Worm (Caenorhabditis elegans) whole organism, L4 larva: ENCODE data around the gene srb-1.

ENCODE experiments used
- F26F4.8 ChIP-seq: fragments of 200-800 bp; sonication (Bioruptor generic); conservative IDR thresholded peaks from 2 replicates; pipeline ENCODE4 v1.3.6; 2022; ENCODE audit warnings: missing genetic modification characterization, missing compliant biosample characterization
- F44E2.7 ChIP-seq: fragments of 200-800 bp; sonication (Bioruptor generic); IDR thresholded peaks from 2 replicates; pipeline ENCODE4 v2.1.2; 2022; ENCODE audit warnings: missing genetic modification characterization, missing compliant biosample characterization
- F49E8.2 ChIP-seq: sonication (generic microtip); optimal IDR thresholded peaks from 2 replicates; lab custom pipeline; 2016; ENCODE audit warnings: missing compliant biosample characterization, mild to moderate bottlenecking, missing genetic modification characterization, borderline replicate concordance
- T26A8.4 ChIP-seq: fragments of 200-800 bp; sonication (Bioruptor generic); IDR thresholded peaks from 2 replicates; pipeline ENCODE4 v1.3.6; 2022; ENCODE audit warnings: missing genetic modification characterization, missing compliant biosample characterization
- Y75B8A.6 ChIP-seq: fragments of 200-800 bp; sonication (Bioruptor generic); IDR thresholded peaks from 2 replicates; pipeline ENCODE4 v1.3.6; 2022; ENCODE audit warnings: missing genetic modification reagents, missing genetic modification characterization, missing compliant biosample characterization
- ZK546.5 ChIP-seq, 2 experiments: sonication (generic microtip); optimal IDR thresholded peaks; 2 replicates each; lab custom pipeline; 2017; ENCODE audit warnings: missing biosample characterization in 2 of 2, missing genetic modification characterization in 2 of 2
- aly-2 ChIP-seq: sonication (generic microtip); optimal IDR thresholded peaks from 2 replicates; lab custom pipeline; 2018; ENCODE audit warnings: missing biosample characterization, missing genetic modification characterization
- arid-1 ChIP-seq: fragments of 200-800 bp; sonication (Bioruptor generic); conservative IDR thresholded peaks from 2 replicates; pipeline ENCODE4 v1.3.6; 2022; ENCODE audit warnings: missing genetic modification reagents, missing genetic modification characterization, missing compliant biosample characterization
- ceh-20 ChIP-seq: fragments of 200-800 bp; sonication (Bioruptor generic); IDR thresholded peaks from 2 replicates; pipeline ENCODE4 v1.3.6; 2022; ENCODE audit warnings: missing genetic modification reagents, missing genetic modification characterization, missing compliant biosample characterization
- ceh-32 ChIP-seq: sonication (generic microtip); optimal IDR thresholded peaks from 2 replicates; lab custom pipeline; 2016; ENCODE audit warnings: mild to moderate bottlenecking, missing genetic modification characterization, missing compliant biosample characterization; ENCODE audit not compliant: poor library complexity
- ceh-44 ChIP-seq: fragments of 200-800 bp; sonication (Bioruptor generic); IDR thresholded peaks from 2 replicates; pipeline ENCODE4 v1.3.6; 2022; ENCODE audit warnings: missing genetic modification reagents, missing genetic modification characterization, missing compliant biosample characterization
- ceh-82 ChIP-seq: sonication (generic microtip); optimal IDR thresholded peaks from 2 replicates; lab custom pipeline; 2017; ENCODE audit warnings: missing biosample characterization, missing genetic modification characterization
- cey-2 ChIP-seq: sonication (generic microtip); optimal IDR thresholded peaks from 3 replicates; lab custom pipeline; 2017; ENCODE audit warnings: missing genetic modification characterization, mild to moderate bottlenecking, missing compliant biosample characterization, antibody characterized with exemption, borderline replicate concordance; ENCODE audit not compliant: insufficient read depth
- ctbp-1 ChIP-seq: fragments of 200-800 bp; sonication (Bioruptor generic); IDR thresholded peaks from 2 replicates; pipeline ENCODE4 v1.3.6; 2022; ENCODE audit warnings: missing genetic modification reagents, missing genetic modification characterization, missing compliant biosample characterization
- daf-16 ChIP-seq, 3 experiments: sonication (generic microtip); optimal IDR thresholded peaks; 2 replicates each; lab custom pipeline; 2016 to 2017; ENCODE audit warnings: missing genetic modification characterization in 3 of 3, missing genetic modification reagents in 3 of 3, mild to moderate bottlenecking in 2 of 3, missing compliant biosample characterization in 2 of 3, missing biosample characterization in 1 of 3, moderate library complexity in 1 of 3
- dmd-6 ChIP-seq: fragments of 200-800 bp; sonication (Bioruptor generic); IDR thresholded peaks from 2 replicates; pipeline ENCODE4 v1.3.6; 2022; ENCODE audit warnings: missing genetic modification reagents, missing genetic modification characterization, missing compliant biosample characterization
- dmd-8 ChIP-seq: fragments of 200-800 bp; sonication (Bioruptor generic); IDR thresholded peaks from 2 replicates; pipeline ENCODE4 v1.3.6; 2022; ENCODE audit warnings: missing genetic modification characterization, missing compliant biosample characterization
- dmd-9 ChIP-seq: fragments of 200-800 bp; sonication (Bioruptor generic); IDR thresholded peaks from 2 replicates; pipeline ENCODE4 v1.3.6; 2022; ENCODE audit warnings: missing genetic modification reagents, missing genetic modification characterization, missing compliant biosample characterization
- duxl-1 ChIP-seq: sonication (generic microtip); optimal IDR thresholded peaks from 2 replicates; lab custom pipeline; 2016; ENCODE audit warnings: mild to moderate bottlenecking, missing genetic modification characterization, moderate library complexity, missing compliant biosample characterization; ENCODE audit not compliant: poor library complexity
- gei-8 ChIP-seq: fragments of 200-800 bp; sonication (Bioruptor generic); optimal IDR thresholded peaks from 2 replicates; lab custom pipeline; 2018; ENCODE audit warnings: mild to moderate bottlenecking, missing genetic modification characterization, missing compliant biosample characterization
- hif-1 ChIP-seq, 2 experiments: sonication (generic microtip); optimal IDR thresholded peaks; 2 replicates each; lab custom pipeline; 2016 to 2017; ENCODE audit warnings: missing compliant biosample characterization in 2 of 2, missing genetic modification characterization in 2 of 2, missing genetic modification reagents in 2 of 2, missing genotype in 2 of 2, mild to moderate bottlenecking in 1 of 2
- hlh-30 ChIP-seq: sonication (generic microtip); optimal IDR thresholded peaks from 2 replicates; lab custom pipeline; 2017; ENCODE audit warnings: antibody characterized with exemption, mild to moderate bottlenecking, missing genetic modification characterization, missing compliant biosample characterization; ENCODE audit not compliant: insufficient read depth
- jun-1 ChIP-seq: fragments of 150-350 bp; optimal IDR thresholded peaks from 2 replicates; lab custom pipeline; 2014; ENCODE audit warnings: missing biosample characterization, missing genetic modification reagents, missing genetic modification characterization
- lim-7 ChIP-seq: fragments of 200-800 bp; sonication (Bioruptor generic); IDR thresholded peaks from 2 replicates; pipeline ENCODE4 v1.3.6; 2022; ENCODE audit warnings: missing genetic modification characterization, missing compliant biosample characterization
- lin-13 ChIP-seq: fragments of 150-350 bp; optimal IDR thresholded peaks from 2 replicates; lab custom pipeline; 2014; ENCODE audit warnings: missing biosample characterization, missing genetic modification reagents, missing genetic modification characterization
- lin-38 ChIP-seq: fragments of 200-800 bp; sonication (Bioruptor generic); IDR thresholded peaks from 2 replicates; pipeline ENCODE4 v1.3.6; 2022; ENCODE audit warnings: missing genetic modification reagents, missing genetic modification characterization, missing compliant biosample characterization
- lin-39 ChIP-seq: fragments of 150-350 bp; optimal IDR thresholded peaks from 2 replicates; lab custom pipeline; 2014; ENCODE audit warnings: missing biosample characterization, missing genetic modification reagents, missing genetic modification characterization
- lsy-2 ChIP-seq, 2 experiments: fragments of 150-350 bp in 1 of 2; sonication (generic microtip) in 1 of 2; optimal IDR thresholded peaks; 2 replicates each; lab custom pipeline; 2014 to 2017; ENCODE audit warnings: missing biosample characterization in 2 of 2, missing genetic modification characterization in 2 of 2
- mdl-1 ChIP-seq, 2 experiments: fragments of 150-350 bp in 1 of 2; sonication (generic microtip) in 1 of 2; optimal IDR thresholded peaks; 2 replicates each; lab custom pipeline; 2014 to 2017; ENCODE audit warnings: missing biosample characterization in 2 of 2, missing genetic modification characterization in 2 of 2
- mep-1 ChIP-seq: fragments of 150-350 bp; sonication (generic microtip); optimal IDR thresholded peaks from 3 replicates; lab custom pipeline; 2014; ENCODE audit warnings: missing biosample characterization, missing genetic modification characterization
- nhr-102 ChIP-seq: sonication (generic microtip); optimal IDR thresholded peaks from 2 replicates; lab custom pipeline; 2016; ENCODE audit warnings: mild to moderate bottlenecking, missing genetic modification characterization, moderate library complexity, missing compliant biosample characterization
- nhr-11 ChIP-seq: fragments of 150-350 bp; optimal IDR thresholded peaks from 2 replicates; lab custom pipeline; 2014; ENCODE audit warnings: missing biosample characterization, missing genetic modification characterization
- nhr-28 ChIP-seq: fragments of 150-350 bp; optimal IDR thresholded peaks from 2 replicates; lab custom pipeline; 2014; ENCODE audit warnings: missing biosample characterization, missing genetic modification characterization
- nhr-48 ChIP-seq: sonication (generic microtip); optimal IDR thresholded peaks from 2 replicates; lab custom pipeline; 2016; ENCODE audit warnings: mild to moderate bottlenecking, missing genetic modification characterization, missing compliant biosample characterization
- saeg-2 ChIP-seq: fragments of 200-800 bp; sonication (Bioruptor generic); IDR thresholded peaks from 2 replicates; pipeline ENCODE4 v1.3.6; 2022; ENCODE audit warnings: missing genetic modification reagents, missing genetic modification characterization, missing compliant biosample characterization
- skn-1 ChIP-seq: fragments of 150-350 bp; optimal IDR thresholded peaks from 2 replicates; lab custom pipeline; 2014; ENCODE audit warnings: missing biosample characterization, missing genetic modification characterization
- snpc-4 ChIP-seq: fragments of 150-350 bp; optimal IDR thresholded peaks from 2 replicates; lab custom pipeline; 2014; ENCODE audit warnings: missing biosample characterization, missing genetic modification characterization
- spr-3 ChIP-seq: fragments of 200-800 bp; sonication (Bioruptor generic); optimal IDR thresholded peaks from 2 replicates; lab custom pipeline; 2018; ENCODE audit warnings: mild to moderate bottlenecking, missing genetic modification characterization, missing compliant biosample characterization
- unc-130 ChIP-seq: sonication (generic microtip); optimal IDR thresholded peaks from 2 replicates; lab custom pipeline; 2016; ENCODE audit warnings: missing genetic modification reagents, missing genetic modification characterization, missing compliant biosample characterization
- vab-7 ChIP-seq: fragments of 200-800 bp; sonication (Bioruptor generic); IDR thresholded peaks from 2 replicates; pipeline ENCODE4 v1.3.6; 2022; ENCODE audit warnings: missing genetic modification reagents, missing genetic modification characterization, missing compliant biosample characterization
- zip-11 ChIP-seq: fragments of 200-800 bp; sonication (Bioruptor generic); IDR thresholded peaks from 2 replicates; pipeline ENCODE4 v1.3.6; 2022; ENCODE audit warnings: missing genetic modification characterization, missing compliant biosample characterization
- ztf-11 ChIP-seq: fragments of 150-350 bp; optimal IDR thresholded peaks from 2 replicates; lab custom pipeline; 2014; ENCODE audit warnings: missing biosample characterization, missing genetic modification characterization

Gene srb-1

DNA sequence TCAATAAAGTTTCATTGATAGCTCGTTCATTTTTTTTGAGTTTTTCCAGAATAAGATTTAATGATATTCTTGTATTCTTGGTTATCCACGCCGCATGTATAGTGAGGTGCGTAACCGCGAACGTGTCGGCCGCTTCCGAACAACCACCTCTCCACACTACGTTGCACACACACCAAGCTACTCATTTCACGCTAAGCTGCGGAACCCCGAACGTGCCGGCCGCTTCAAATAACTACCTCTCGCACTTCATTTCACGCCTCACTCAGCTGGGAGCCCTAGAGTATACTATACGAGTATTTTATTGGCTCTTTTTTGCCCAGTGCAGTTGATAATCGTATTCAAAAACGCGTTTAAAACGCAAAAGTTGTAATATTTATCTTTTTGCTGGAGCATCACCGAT is 29.4 kb upstream of the srb-1 start:
- peak; percentile 36; the same call in 1 of the 2 replicates for TF ChIP-seq T26A8.4 (GFP tag; lab: Robert Waterston, UW)
- peak; percentile 63 for TF ChIP-seq snpc-4 (tag; lab: Kevin White, UChicago)
- TF ChIP-seq F26F4.8 (GFP tag; lab: Robert Waterston, UW): 0 out of 2 replicates have a peak, but pooled peaks have one; percentile 53

DNA sequence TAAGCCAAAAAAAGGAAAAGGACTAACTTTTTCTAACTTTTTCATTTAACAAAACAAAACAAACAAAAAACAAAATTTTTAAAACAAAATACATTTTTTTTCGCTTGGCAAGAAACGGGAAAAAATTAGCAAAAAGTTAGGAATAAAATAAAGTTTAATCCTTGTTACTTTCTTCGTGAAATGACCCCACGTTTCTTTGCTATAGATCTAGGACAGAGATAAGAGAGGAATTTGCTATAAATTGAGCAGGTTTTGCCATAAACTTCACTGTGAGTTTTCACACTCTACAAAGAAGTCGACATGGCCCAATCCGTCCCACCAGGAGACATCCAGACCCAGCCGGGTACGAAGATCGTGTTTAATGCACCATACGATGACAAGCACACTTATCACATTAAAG is 28.7 kb upstream of the srb-1 start, which contains the start of gene msp-50:
Gene msp-50 (plus strand): TSS at position 301 of the 400 bp plus-strand sequence.
- no peak for TF ChIP-seq dmd-9

- TF ChIP-seq lim-7 (GFP tag; lab: Robert Waterston, UW) (no peak), arid-1 (GFP tag; lab: Robert Waterston, UW) (no peak), nhr-48 (no peak), Y75B8A.6 (GFP tag; lab: Robert Waterston, UW) (no peak), saeg-2 (GFP tag; lab: Robert Waterston, UW) (no peak), mdl-1 (tag; optimal IDR thresholded peaks at IDR 0.05; lab: Kevin White, UChicago) (no peak), dmd-6 (GFP tag; lab: Robert Waterston, UW) (no peak), cey-2 (tag; lab: Kevin White, UChicago) (no peak), ztf-11 (tag; lab: Kevin White, UChicago) (no peak), unc-130 (GFP tag; lab: Kevin White, UChicago) (no peak), F44E2.7 (no peak), zip-11 (GFP tag; lab: Robert Waterston, UW) (no peak), skn-1 (tag; lab: Kevin White, UChicago) (no peak), jun-1 (no peak), vab-7 (GFP tag; lab: Robert Waterston, UW) (no peak)
- TF ChIP-seq, all 104 proteins: peak for 0
Observed at ce11 chrII:5195504-5195903, 24.7 kb upstream of the srb-1 start, which contains the start of gene C34F11.5. Gene C34F11.5 (plus strand): TSS chrII:5195804.

DNA sequence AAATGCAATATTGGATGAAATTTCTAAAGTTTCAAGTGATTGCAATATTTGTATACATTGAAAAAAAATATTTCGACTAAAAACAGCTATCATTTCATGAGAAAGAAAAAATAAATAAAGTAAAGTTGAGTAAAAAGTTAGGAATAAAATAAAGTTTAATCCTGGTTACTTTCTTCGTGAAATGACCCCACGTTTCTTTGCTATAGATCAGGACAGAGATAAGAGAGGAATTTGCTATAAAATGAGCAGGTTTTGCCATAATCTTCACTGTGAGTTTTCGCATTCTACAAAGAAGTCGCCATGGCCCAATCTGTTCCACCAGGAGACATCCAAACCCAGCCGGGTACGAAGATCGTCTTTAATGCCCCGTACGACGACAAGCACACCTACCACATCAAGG is 23.2 kb upstream of the srb-1 start, which contains the start of gene msp-49:
Gene msp-49 (plus strand): TSS at position 301 of the 400 bp plus-strand sequence.
- TF ChIP-seq snpc-4 (tag; lab: Kevin White, UChicago) (no peak), nhr-11 (tag; lab: Kevin White, UChicago) (no peak), lim-7 (GFP tag; lab: Robert Waterston, UW) (no peak), lin-38 (no peak), vab-7 (GFP tag; lab: Robert Waterston, UW) (no peak), ctbp-1 (GFP tag; lab: Robert Waterston, UW) (no peak), mep-1 (tag; lab: Kevin White, UChicago) (no peak), F44E2.7 (no peak)

ce11 chrII:5191766-5192165 is 20.9 kb upstream of the srb-1 start:
- TF ChIP-seq cey-2 (tag; lab: Kevin White, UChicago) (no peak), daf-16 (GFP tag; optimal IDR thresholded peaks at IDR 0.05; lab: Kevin White, UChicago) (no peak), daf-16 (tag; optimal IDR thresholded peaks at IDR 0.05; lab: Kevin White, UChicago) (peak; percentile 69), hif-1 (tag; optimal IDR thresholded peaks at IDR 0.05; lab: Kevin White, UChicago) (no peak), duxl-1 (tag; lab: Kevin White, UChicago) (no peak), ceh-44 (GFP tag; lab: Robert Waterston, UW) (no peak), mdl-1 (tag; optimal IDR thresholded peaks at IDR 0.05; lab: Kevin White, UChicago) (no peak), nhr-28 (tag; lab: Kevin White, UChicago) (peak; percentile 81), lin-39 (tag; lab: Kevin White, UChicago) (no peak), ceh-32 (no peak), gei-8 (GFP tag; lab: Kevin White, UChicago) (no peak), jun-1 (peak; percentile 18), nhr-102 (tag; lab: Kevin White, UChicago) (no peak), ceh-82 (tag; lab: Kevin White, UChicago) (no peak), ZK546.5 (tag; optimal IDR thresholded peaks at IDR 0.05; lab: Kevin White, UChicago) (no peak), ceh-20 (GFP tag; lab: Robert Waterston, UW) (no peak), lin-13 (GFP tag; lab: Kevin White, UChicago) (no peak), F49E8.2 (tag; lab: Kevin White, UChicago) (no peak), spr-3 (GFP tag; lab: Kevin White, UChicago) (no peak), hlh-30 (tag; lab: Kevin White, UChicago) (no peak), dmd-8 (GFP tag; lab: Robert Waterston, UW) (no peak), aly-2 (tag; lab: Kevin White, UChicago) (no peak), lsy-2 (tag; optimal IDR thresholded peaks at IDR 0.05; lab: Kevin White, UChicago) (no peak)
